Worm (Caenorhabditis elegans) whole organism, dauer: Measurements from ENCODE around the gene sas-4.

ENCODE experiments used
- unc-62 ChIP-seq: sonication (generic microtip); optimal IDR thresholded peaks from 2 replicates; lab custom pipeline; 2017; ENCODE audit warnings: missing biosample characterization, missing genetic modification reagents, missing genetic modification characterization

Gene sas-4

ce11 chrIII:8291268-8292032 is 26.9 kb downstream of the sas-4 start:
- no peak for TF ChIP-seq unc-62 (GFP tag; lab: Kevin White, UChicago)

ce11 chrIII:8289181-8289580 is 29.2 kb downstream of the sas-4 start:
- no peak for TF ChIP-seq unc-62 (GFP tag; lab: Kevin White, UChicago)

- TF ChIP-seq unc-62 (GFP tag; lab: Kevin White, UChicago), result no peak
Observed at ce11 chrIII:8287519-8287918, 30.9 kb downstream of the sas-4 start.

- TF ChIP-seq unc-62 (GFP tag; lab: Kevin White, UChicago), result no peak
Observed at ce11 chrIII:8286824-8287223, 31.6 kb downstream of the sas-4 start.

ce11 chrIII:8286003-8286402 is 32.4 kb downstream of the sas-4 start:
- TF ChIP-seq unc-62 (GFP tag; lab: Kevin White, UChicago), result no peak

- TF ChIP-seq unc-62 (GFP tag; lab: Kevin White, UChicago), result no peak
Observed at ce11 chrIII:8283525-8283924, 34.9 kb downstream of the sas-4 start.

ce11 chrIII:8281310-8281709 is 37.1 kb downstream of the sas-4 start:
- TF ChIP-seq unc-62 (GFP tag; lab: Kevin White, UChicago), result no peak

ce11 chrIII:8280352-8280751 is 38.0 kb downstream of the sas-4 start:
- TF ChIP-seq unc-62 (GFP tag; lab: Kevin White, UChicago), result no peak

ce11 chrIII:8279567-8279966 is 38.8 kb downstream of the sas-4 start:
- no peak for TF ChIP-seq unc-62 (GFP tag; lab: Kevin White, UChicago)

- TF ChIP-seq unc-62 (GFP tag; lab: Kevin White, UChicago), result no peak
Observed at ce11 chrIII:8278801-8279200, 39.6 kb downstream of the sas-4 start, which contains the start of gene mig-10. Gene mig-10 (plus strand): TSS chrIII:8279101.

ce11 chrIII:8275871-8276270 is 42.5 kb downstream of the sas-4 start, which contains the start of gene clec-160:
Gene clec-160 (minus strand): TSS chrIII:8275971.
- TF ChIP-seq unc-62 (GFP tag; lab: Kevin White, UChicago), result no peak

- TF ChIP-seq unc-62 (GFP tag; lab: Kevin White, UChicago), result no peak
Observed at ce11 chrIII:8271676-8272225, 46.6 kb downstream of the sas-4 start, which contains the start of the genes mps-4 and F09G8.10. Gene mps-4 (minus strand): TSS chrIII:8271776. Gene F09G8.10 (minus strand): TSS chrIII:8272175.

- TF ChIP-seq unc-62 (GFP tag; lab: Kevin White, UChicago), result no peak
Observed at ce11 chrIII:8268296-8268695, 50.1 kb downstream of the sas-4 start, which contains the start of the genes F09G8.7 and crn-7. Gene F09G8.7 (minus strand): TSS chrIII:8268355. Gene crn-7 (plus strand): TSS chrIII:8268531.

ce11 chrIII:8265753-8266152 is 52.6 kb downstream of the sas-4 start, which contains the start of gene mrps-9:
Gene mrps-9 (plus strand): TSS chrIII:8266062.
- TF ChIP-seq unc-62 (GFP tag; lab: Kevin White, UChicago), result no peak
